Worm (Caenorhabditis elegans) whole organism, L3 larva: ENCODE results near the gene T06D8.2.

ENCODE experiments used
- R02D3.7 ChIP-seq: fragments of 150-350 bp; optimal IDR thresholded peaks from 2 replicates; lab custom pipeline; 2014; ENCODE audit warnings: missing biosample characterization, missing genetic modification characterization
- aly-2 ChIP-seq: fragments of 150-350 bp; optimal IDR thresholded peaks from 2 replicates; lab custom pipeline; 2014; ENCODE audit warnings: missing biosample characterization, missing genetic modification characterization
- ceh-16 ChIP-seq: sonication (generic microtip); optimal IDR thresholded peaks from 2 replicates; lab custom pipeline; 2017; ENCODE audit warnings: missing biosample characterization, missing genetic modification characterization
- ceh-28 ChIP-seq: fragments of 150-350 bp; optimal IDR thresholded peaks from 2 replicates; lab custom pipeline; 2014; ENCODE audit warnings: missing biosample characterization, missing genetic modification reagents, missing genetic modification characterization
- egl-5 ChIP-seq: fragments of 150-350 bp; optimal IDR thresholded peaks from 2 replicates; lab custom pipeline; 2017; ENCODE audit warnings: missing biosample characterization, missing genetic modification reagents, missing genetic modification characterization, inconsistent platforms
- elt-1 ChIP-seq: fragments of 150-350 bp; optimal IDR thresholded peaks from 2 replicates; lab custom pipeline; 2014; ENCODE audit warnings: missing biosample characterization, missing genetic modification characterization
- elt-2 ChIP-seq: sonication (generic microtip); optimal IDR thresholded peaks from 2 replicates; lab custom pipeline; 2016; ENCODE audit warnings: missing genetic modification reagents, mild to moderate bottlenecking, missing genetic modification characterization, missing compliant biosample characterization
- lin-39 ChIP-seq: fragments of 150-350 bp; optimal IDR thresholded peaks from 2 replicates; lab custom pipeline; 2018; ENCODE audit warnings: missing biosample characterization, missing genetic modification reagents, missing genetic modification characterization
- mml-1 ChIP-seq: fragments of 150-350 bp; sonication (generic microtip); optimal IDR thresholded peaks from 3 replicates; lab custom pipeline; 2014; ENCODE audit warnings: missing biosample characterization, missing genetic modification characterization
- nfya-1 ChIP-seq: sonication (generic microtip); optimal IDR thresholded peaks from 2 replicates; lab custom pipeline; 2017; ENCODE audit warnings: missing genetic modification characterization, mild to moderate bottlenecking, missing compliant biosample characterization, antibody characterized with exemption, moderate library complexity; ENCODE audit not compliant: insufficient read depth
- nhr-11 ChIP-seq: fragments of 150-350 bp; optimal IDR thresholded peaks from 2 replicates; lab custom pipeline; 2014; ENCODE audit warnings: missing biosample characterization, missing genetic modification characterization
- nhr-23 ChIP-seq: fragments of 150-350 bp; optimal IDR thresholded peaks from 2 replicates; lab custom pipeline; 2014; ENCODE audit warnings: missing biosample characterization, missing genetic modification reagents, missing genetic modification characterization
- nhr-25 ChIP-seq: sonication (generic microtip); optimal IDR thresholded peaks from 2 replicates; lab custom pipeline; 2017; ENCODE audit warnings: missing biosample characterization, missing genetic modification characterization
- nhr-77 ChIP-seq: fragments of 150-350 bp; optimal IDR thresholded peaks from 2 replicates; lab custom pipeline; 2014; ENCODE audit warnings: missing biosample characterization, missing genetic modification characterization
- pqm-1 ChIP-seq: fragments of 150-350 bp; optimal IDR thresholded peaks from 2 replicates; lab custom pipeline; 2017; ENCODE audit warnings: missing biosample characterization, missing genetic modification characterization, inconsistent platforms
- snpc-4 ChIP-seq: fragments of 150-350 bp; optimal IDR thresholded peaks from 2 replicates; lab custom pipeline; 2014; ENCODE audit warnings: missing biosample characterization, missing genetic modification characterization
- tbx-2 ChIP-seq: sonication (generic microtip); optimal IDR thresholded peaks from 2 replicates; lab custom pipeline; 2016; ENCODE audit warnings: mild to moderate bottlenecking, missing genetic modification characterization, missing compliant biosample characterization
- unc-39 ChIP-seq: sonication (generic microtip); optimal IDR thresholded peaks from 4 replicates; lab custom pipeline; 2017; ENCODE audit warnings: missing biosample characterization, missing genetic modification characterization
- zag-1 ChIP-seq: fragments of 150-350 bp; optimal IDR thresholded peaks from 2 replicates; lab custom pipeline; 2014; ENCODE audit warnings: missing biosample characterization, missing genetic modification characterization
- ztf-4 ChIP-seq: fragments of 150-350 bp; optimal IDR thresholded peaks from 2 replicates; lab custom pipeline; 2014; ENCODE audit warnings: missing biosample characterization, missing genetic modification characterization

Gene T06D8.2

DNA sequence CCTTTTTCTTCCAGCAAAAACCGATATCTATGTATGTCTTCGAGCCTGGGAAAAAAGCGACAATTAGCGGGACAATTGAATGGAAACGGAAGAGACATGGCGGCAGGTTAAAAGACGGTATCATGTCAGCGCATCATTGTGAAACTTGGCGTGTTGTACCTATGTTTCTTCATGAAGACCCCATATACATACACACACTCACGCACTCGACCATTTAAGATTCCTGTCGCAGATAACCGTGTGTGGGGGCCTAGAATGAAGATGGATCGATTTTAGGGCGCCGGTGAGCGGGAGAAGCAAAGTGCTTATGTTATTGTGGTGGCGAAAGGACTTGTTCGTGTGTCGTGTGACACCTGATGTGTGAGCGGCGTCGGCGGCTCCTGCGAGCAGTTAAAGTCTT is 50.4 kb downstream of the T06D8.2 start:
- TF ChIP-seq nhr-11 (tag; lab: Kevin White, UChicago): no peak
- no peak for TF ChIP-seq R02D3.7 (tag; lab: Kevin White, UChicago)
- peak; percentile 12 for TF ChIP-seq elt-1 (tag; lab: Kevin White, UChicago)
- peak; percentile 24 for TF ChIP-seq nhr-25 (tag; lab: Kevin White, UChicago)

DNA sequence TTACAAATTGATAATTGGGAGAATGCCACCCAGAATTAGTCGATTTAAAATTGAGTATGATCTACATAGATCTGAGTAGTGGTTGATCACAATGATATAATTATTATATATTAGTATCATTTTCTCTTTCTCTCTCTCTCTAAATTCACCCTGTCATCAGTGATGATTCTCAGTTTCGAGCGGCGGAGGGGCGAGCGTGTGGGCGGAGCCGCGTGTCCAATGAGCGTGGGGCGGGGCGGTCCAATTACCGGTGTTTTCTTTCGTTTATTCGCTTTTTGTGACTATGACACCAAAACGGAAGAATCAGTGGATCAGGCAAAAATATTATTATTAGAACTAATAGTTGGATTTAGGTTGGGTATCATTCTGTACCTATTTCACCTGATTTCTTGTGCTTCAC is 53.5 kb downstream of the T06D8.2 start:
- no peak for TF ChIP-seq tbx-2 (tag; lab: Kevin White, UChicago)
- TF ChIP-seq elt-2: peak; percentile 8
- peak; percentile 95 for TF ChIP-seq nfya-1 (tag; lab: Kevin White, UChicago)

DNA sequence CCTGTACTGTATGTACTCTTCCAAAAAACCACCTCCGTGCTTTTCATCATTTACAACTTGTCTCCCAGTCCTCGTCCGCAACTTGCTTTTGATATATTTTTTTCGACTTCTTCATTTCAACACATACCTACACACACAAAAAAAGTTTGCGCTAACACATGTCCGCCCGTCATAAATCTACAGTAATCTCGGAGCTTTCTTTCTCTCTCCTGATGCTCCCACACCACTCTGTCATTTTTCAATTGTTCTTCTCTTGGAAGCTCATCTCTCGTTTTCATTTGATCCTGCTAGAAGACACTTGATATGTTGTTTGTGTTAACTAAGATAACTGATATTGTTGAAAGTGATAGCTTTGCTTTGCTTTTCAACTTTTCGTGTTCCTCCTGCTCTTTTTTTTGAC is 54.7 kb downstream of the T06D8.2 start:
- TF ChIP-seq tbx-2 (tag; lab: Kevin White, UChicago): no peak
- TF ChIP-seq unc-39 (tag; lab: Kevin White, UChicago): no peak
- no peak for TF ChIP-seq pqm-1 (tag; lab: Kevin White, UChicago)
- no peak for TF ChIP-seq lin-39 (tag; lab: Kevin White, UChicago)
- no peak for TF ChIP-seq nhr-23 (tag; lab: Kevin White, UChicago)
- no peak for TF ChIP-seq ceh-28 (tag; lab: Kevin White, UChicago)
- TF ChIP-seq ztf-4 (tag; lab: Kevin White, UChicago): no peak
- TF ChIP-seq egl-5: no peak
- no peak for TF ChIP-seq mml-1 (tag; lab: Kevin White, UChicago)
- no peak for TF ChIP-seq snpc-4 (tag; lab: Kevin White, UChicago)
- no peak for TF ChIP-seq ceh-16 (tag; lab: Kevin White, UChicago)
- no peak for TF ChIP-seq aly-2 (tag; lab: Kevin White, UChicago)
- no peak for TF ChIP-seq zag-1 (tag; lab: Kevin White, UChicago)
- TF ChIP-seq nfya-1 (tag; lab: Kevin White, UChicago): no peak

DNA sequence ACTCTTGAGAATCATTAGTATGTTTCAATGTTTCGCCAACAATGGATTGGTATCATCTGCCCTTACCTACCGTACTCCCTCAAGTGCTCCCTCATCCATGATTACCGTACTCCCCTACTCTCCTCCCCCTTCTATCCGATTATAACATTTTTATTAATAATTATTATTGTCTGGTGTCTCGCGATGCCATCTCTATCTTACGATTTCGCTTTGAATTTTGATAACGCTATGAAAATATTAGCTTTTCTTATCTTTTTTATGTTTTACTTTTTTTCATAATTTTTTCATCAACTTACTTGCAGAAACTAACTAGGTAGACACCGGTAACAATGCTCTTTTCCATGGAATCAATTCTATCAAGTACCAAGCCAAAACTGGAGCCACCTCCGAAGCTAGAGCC is 55.2 kb downstream of the T06D8.2 start, which contains the start of gene unc-130:
Gene unc-130 (plus strand): TSS at position 301 of the 400 bp plus-strand sequence.
- peak; percentile 27 for TF ChIP-seq elt-2
- TF ChIP-seq nhr-77 (tag; lab: Kevin White, UChicago): no peak
